Fruit fly (Drosophila melanogaster): ENCODE measurements around the gene CG44153.

Gene CG44153

dm6 chr2L:10144236-10144953, 35.7 kb downstream of the CG44153 start, which contains the start of gene CG4839 (continued):
- TF ChIP-seq onecut (GFP tag; IDR thresholded peaks at IDR 0.05): no peak
- no peak for TF ChIP-seq Doc2 (GFP tag; IDR thresholded peaks at IDR 0.05)
- no peak for TF ChIP-seq p53 (GFP tag; optimal IDR thresholded peaks at IDR 0.05)
- peak; percentile 36; the same call in 1 of the 2 replicates for TF ChIP-seq inv (GFP tag; IDR thresholded peaks at IDR 0.05; ENCODE audit: partially characterized antibody)
- TF ChIP-seq CG5245 (GFP tag; optimal IDR thresholded peaks at IDR 0.05): no peak
- no peak for TF ChIP-seq cad (GFP tag; optimal IDR thresholded peaks at IDR 0.05)
- 0 out of 2 replicates have a peak, but pooled peaks have one; percentile 37 for TF ChIP-seq CG7372 (GFP tag; IDR thresholded peaks at IDR 0.05)
- no peak for TF ChIP-seq CG7745 (tag; optimal IDR thresholded peaks at IDR 0.05)
- TF ChIP-seq otp (GFP tag; IDR thresholded peaks at IDR 0.05): no peak
- no peak for TF ChIP-seq bsh (GFP tag; optimal IDR thresholded peaks at IDR 0.05)
- TF ChIP-seq CG10979 (tag; optimal IDR thresholded peaks at IDR 0.05): no peak
- TF ChIP-seq lola (GFP tag; optimal IDR thresholded peaks at IDR 0.05): no peak
- no peak for TF ChIP-seq chn (GFP tag; optimal IDR thresholded peaks at IDR 0.05)
- no peak for TF ChIP-seq CG1603 (tag; optimal IDR thresholded peaks at IDR 0.05)
- TF ChIP-seq jigr1 (GFP tag; IDR thresholded peaks at IDR 0.05): no peak
- no peak for TF ChIP-seq CG6175 (GFP tag; IDR thresholded peaks at IDR 0.05)
- no peak for TF ChIP-seq ara (GFP tag; IDR thresholded peaks at IDR 0.05)
- TF ChIP-seq CG12659 (GFP tag; optimal IDR thresholded peaks at IDR 0.05): no peak
- no peak for TF ChIP-seq CG12071 (GFP tag; optimal IDR thresholded peaks at IDR 0.05)
- TF ChIP-seq Bdp1 (GFP tag; optimal IDR thresholded peaks at IDR 0.05): no peak
- no peak for TF ChIP-seq Asciz (GFP tag; optimal IDR thresholded peaks at IDR 0.05)
- no peak for TF ChIP-seq NK7.1 (GFP tag; optimal IDR thresholded peaks at IDR 0.05)
- peak; percentile 5 for TF ChIP-seq Fer1 (GFP tag; optimal IDR thresholded peaks at IDR 0.05)
- no peak for TF ChIP-seq CG31365 (tag; optimal IDR thresholded peaks at IDR 0.05)
- TF ChIP-seq kni (GFP tag; optimal IDR thresholded peaks at IDR 0.05): no peak
- no peak for TF ChIP-seq Eip74EF (GFP tag; optimal IDR thresholded peaks at IDR 0.05)
- peak; percentile 5 for TF ChIP-seq pzg (GFP tag; optimal IDR thresholded peaks at IDR 0.05)
- no peak for TF ChIP-seq CG8944 (GFP tag; optimal IDR thresholded peaks at IDR 0.05)
- no peak for TF ChIP-seq Myb (GFP tag; optimal IDR thresholded peaks at IDR 0.05)
- no peak for TF ChIP-seq ewg (GFP tag; optimal IDR thresholded peaks at IDR 0.05)
- TF ChIP-seq CG30431 (GFP tag; optimal IDR thresholded peaks at IDR 0.05): no peak
- no peak for TF ChIP-seq D (optimal IDR thresholded peaks at IDR 0.05)
- TF ChIP-seq D (GFP tag; optimal IDR thresholded peaks at IDR 0.05): no peak
- TF ChIP-seq ase (GFP tag; IDR thresholded peaks at IDR 0.05): no peak
- TF ChIP-seq CG13775 (GFP tag; optimal IDR thresholded peaks at IDR 0.05): no peak
- no peak for TF ChIP-seq CG18619 (GFP tag; optimal IDR thresholded peaks at IDR 0.05)
- TF ChIP-seq gsb (GFP tag; IDR thresholded peaks at IDR 0.05): no peak
- TF ChIP-seq CG9609 (GFP tag; optimal IDR thresholded peaks at IDR 0.05): no peak
- TF ChIP-seq trh (GFP tag; optimal IDR thresholded peaks at IDR 0.05): no peak
- TF ChIP-seq toy (GFP tag; IDR thresholded peaks at IDR 0.05): no peak
- TF ChIP-seq rib (GFP tag; IDR thresholded peaks at IDR 0.05): 0 out of 2 replicates have a peak, but pooled peaks have one; percentile 43
- TF ChIP-seq Dfd (GFP tag; optimal IDR thresholded peaks at IDR 0.05): no peak
- TF ChIP-seq sim (GFP tag; IDR thresholded peaks at IDR 0.05): no peak
- peak; percentile 43; the same call in 1 of the 2 replicates for TF ChIP-seq CG9932 (GFP tag; IDR thresholded peaks at IDR 0.05)
- no peak for TF ChIP-seq br (optimal IDR thresholded peaks at IDR 0.05)
- no peak for TF ChIP-seq so (GFP tag; IDR thresholded peaks at IDR 0.05)
- TF ChIP-seq psq (GFP tag; optimal IDR thresholded peaks at IDR 0.05): no peak
- no peak for TF ChIP-seq CG5180 (GFP tag; optimal IDR thresholded peaks at IDR 0.05)
- TF ChIP-seq Lhr (GFP tag; optimal IDR thresholded peaks at IDR 0.05): no peak
- TF ChIP-seq odd (GFP tag; optimal IDR thresholded peaks at IDR 0.05): no peak
- no peak for TF ChIP-seq CG17385 (GFP tag; optimal IDR thresholded peaks at IDR 0.05)

Data from whole organism, embryonic.